Fruit fly (Drosophila melanogaster): Measurements from ENCODE around the gene Ir31a.

Ir31a gene

DNA sequence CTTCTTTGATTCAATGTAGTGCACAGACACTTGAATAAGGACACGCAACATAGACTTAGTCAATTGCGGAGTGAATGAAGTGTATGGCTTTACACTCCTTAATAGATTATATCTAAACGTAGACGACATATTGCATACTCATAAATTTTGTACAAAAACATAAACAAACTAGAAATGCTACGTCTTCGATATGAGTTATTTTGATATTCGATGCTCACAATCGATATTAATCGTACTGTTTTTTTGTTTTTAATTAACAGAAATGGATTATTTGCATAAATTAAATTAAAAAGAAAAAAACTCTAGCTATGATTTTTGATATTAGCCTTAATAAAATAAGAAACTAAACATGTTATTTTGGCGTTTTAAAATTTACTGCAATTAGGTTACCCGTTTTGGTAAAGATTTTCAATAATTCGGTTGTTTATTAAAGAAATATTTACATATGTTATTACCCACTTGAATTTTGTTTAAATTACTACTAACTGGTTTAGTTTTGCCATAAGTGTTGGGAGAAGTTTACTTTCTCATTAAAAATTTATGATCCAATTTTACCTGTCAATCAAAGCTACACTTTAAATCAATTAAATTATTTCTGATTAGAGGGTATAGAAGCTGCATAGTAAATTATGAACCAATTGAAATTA is at the start of gene Ir31a, which contains the start of the genes CG17768 and LSm-4:
Gene Ir31a (plus strand): TSS at position 558 of the 647 bp plus-strand sequence.
Gene CG17768 (minus strand): TSS at position 196 of the 647 bp plus-strand sequence.
Gene LSm-4 (minus strand): TSS at position 196 of the 647 bp plus-strand sequence.
- TF ChIP-seq usp (GFP tag; optimal IDR thresholded peaks at IDR 0.05) (no peak), Dll (optimal IDR thresholded peaks at IDR 0.05) (no peak), EcR (GFP tag; optimal IDR thresholded peaks at IDR 0.05) (no peak), pan (optimal IDR thresholded peaks at IDR 0.05) (no peak), psq (optimal IDR thresholded peaks at IDR 0.05) (no peak), CG8478 (optimal IDR thresholded peaks at IDR 0.05) (no peak)

dm6 chr2L:10356508-10356907 is 48.9 kb upstream of the Ir31a start, which contains the start of the genes CtsL4 and ClpP:
CtsL4 (minus strand) TSS chr2L:10356597.
ClpP (plus strand) TSS chr2L:10356795.
- TF ChIP-seq usp (GFP tag; optimal IDR thresholded peaks at IDR 0.05): no peak
- no peak for TF ChIP-seq CG8478 (optimal IDR thresholded peaks at IDR 0.05)
- no peak for TF ChIP-seq psq (optimal IDR thresholded peaks at IDR 0.05)
- TF ChIP-seq pan (optimal IDR thresholded peaks at IDR 0.05): no peak
- TF ChIP-seq EcR (GFP tag; optimal IDR thresholded peaks at IDR 0.05): no peak
- no peak for TF ChIP-seq Dll (optimal IDR thresholded peaks at IDR 0.05)

dm6 chr2L:10362408-10363067 is 42.8 kb upstream of the Ir31a start, which contains the start of the genes Cand1 and pim:
Cand1 (minus strand) TSS chr2L:10362707.
pim (plus strand) TSS chr2L:10362989.
- TF ChIP-seq CG8478 (optimal IDR thresholded peaks at IDR 0.05) (no peak), usp (GFP tag; optimal IDR thresholded peaks at IDR 0.05) (no peak), pan (optimal IDR thresholded peaks at IDR 0.05) (no peak), EcR (GFP tag; optimal IDR thresholded peaks at IDR 0.05) (no peak)

DNA sequence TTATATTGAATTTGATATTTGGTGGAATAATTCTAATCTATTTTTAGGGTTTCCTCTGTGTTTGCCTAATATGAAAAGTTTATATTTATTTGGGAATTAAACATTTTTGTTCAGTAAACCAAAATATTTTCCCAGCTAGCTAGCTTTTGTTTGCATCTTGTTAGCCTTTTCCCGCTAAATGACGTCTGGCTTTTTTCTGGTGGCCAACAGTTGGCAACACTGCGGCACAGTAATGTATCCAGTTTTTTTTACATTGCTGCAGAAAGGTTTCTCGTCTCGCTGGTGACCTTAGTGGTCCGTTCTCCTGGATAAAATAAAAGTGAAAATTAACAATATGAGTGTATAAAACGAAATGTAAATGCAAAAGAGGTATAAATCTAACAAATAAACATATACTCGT is 41.1 kb upstream of the Ir31a start, which contains the start of gene lft:
Gene lft (plus strand): TSS at position 243 of the 400 bp plus-strand sequence.
- TF ChIP-seq usp (GFP tag; optimal IDR thresholded peaks at IDR 0.05): no peak
- no peak for TF ChIP-seq CG8478 (optimal IDR thresholded peaks at IDR 0.05)
- TF ChIP-seq pan (optimal IDR thresholded peaks at IDR 0.05): no peak
- no peak for TF ChIP-seq psq (optimal IDR thresholded peaks at IDR 0.05)
- TF ChIP-seq EcR (GFP tag; optimal IDR thresholded peaks at IDR 0.05): no peak
- TF ChIP-seq Dll (optimal IDR thresholded peaks at IDR 0.05): no peak

dm6 chr2L:10366525-10366924 is 38.8 kb upstream of the Ir31a start, which contains the start of gene CG5056:
CG5056 (plus strand) TSS chr2L:10366692.
- TF ChIP-seq usp (GFP tag; optimal IDR thresholded peaks at IDR 0.05) (no peak), EcR (GFP tag; optimal IDR thresholded peaks at IDR 0.05) (no peak), CG8478 (optimal IDR thresholded peaks at IDR 0.05) (no peak), Dll (optimal IDR thresholded peaks at IDR 0.05) (no peak), pan (optimal IDR thresholded peaks at IDR 0.05) (no peak), psq (optimal IDR thresholded peaks at IDR 0.05) (no peak)

- TF ChIP-seq pan (optimal IDR thresholded peaks at IDR 0.05): no peak
- no peak for TF ChIP-seq usp (GFP tag; optimal IDR thresholded peaks at IDR 0.05)
- no peak for TF ChIP-seq CG8478 (optimal IDR thresholded peaks at IDR 0.05)
- no peak for TF ChIP-seq Dll (optimal IDR thresholded peaks at IDR 0.05)
- TF ChIP-seq psq (optimal IDR thresholded peaks at IDR 0.05): no peak
- no peak for TF ChIP-seq EcR (GFP tag; optimal IDR thresholded peaks at IDR 0.05)
Measured at dm6 chr2L:10372297-10372696, 33.1 kb upstream of the Ir31a start.

DNA sequence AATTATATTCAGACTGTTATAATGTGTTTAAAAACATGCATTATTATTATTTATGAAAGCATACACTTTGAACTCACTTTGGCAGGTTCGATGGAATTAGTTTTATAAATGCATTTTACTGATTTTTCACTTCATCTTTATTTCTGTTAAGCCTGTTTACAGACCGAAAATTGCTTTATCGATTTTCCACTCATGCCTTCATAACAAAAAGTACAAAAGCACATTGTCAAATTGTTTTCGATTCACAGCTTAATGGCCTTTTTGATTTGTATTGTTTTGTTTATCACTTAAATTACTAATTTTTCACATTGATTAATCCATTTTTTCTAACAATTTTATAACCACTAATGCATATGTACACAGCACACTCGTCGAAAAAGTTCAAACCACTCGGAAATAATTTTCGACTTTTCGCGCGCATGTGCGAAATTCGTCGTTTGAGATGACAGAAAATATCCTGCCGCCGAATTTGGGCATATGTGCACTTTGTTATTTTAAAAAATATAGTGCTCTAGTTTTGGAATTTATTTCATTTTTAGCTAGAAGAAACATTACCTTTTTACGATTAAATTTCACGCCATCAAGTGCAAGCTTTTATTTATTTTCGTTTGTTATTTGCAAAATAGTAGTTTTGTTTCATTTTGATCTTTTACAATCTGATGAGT is 31.6 kb upstream of the Ir31a start, which contains the start of gene rho-5:
Gene rho-5 (minus strand): TSS at position 296 of the 665 bp plus-strand sequence.
- no peak for TF ChIP-seq Dll (optimal IDR thresholded peaks at IDR 0.05)
- no peak for TF ChIP-seq usp (GFP tag; optimal IDR thresholded peaks at IDR 0.05)
- no peak for TF ChIP-seq EcR (GFP tag; optimal IDR thresholded peaks at IDR 0.05)
- no peak for TF ChIP-seq psq (optimal IDR thresholded peaks at IDR 0.05)
- TF ChIP-seq pan (optimal IDR thresholded peaks at IDR 0.05): no peak
- TF ChIP-seq CG8478 (optimal IDR thresholded peaks at IDR 0.05): no peak

DNA sequence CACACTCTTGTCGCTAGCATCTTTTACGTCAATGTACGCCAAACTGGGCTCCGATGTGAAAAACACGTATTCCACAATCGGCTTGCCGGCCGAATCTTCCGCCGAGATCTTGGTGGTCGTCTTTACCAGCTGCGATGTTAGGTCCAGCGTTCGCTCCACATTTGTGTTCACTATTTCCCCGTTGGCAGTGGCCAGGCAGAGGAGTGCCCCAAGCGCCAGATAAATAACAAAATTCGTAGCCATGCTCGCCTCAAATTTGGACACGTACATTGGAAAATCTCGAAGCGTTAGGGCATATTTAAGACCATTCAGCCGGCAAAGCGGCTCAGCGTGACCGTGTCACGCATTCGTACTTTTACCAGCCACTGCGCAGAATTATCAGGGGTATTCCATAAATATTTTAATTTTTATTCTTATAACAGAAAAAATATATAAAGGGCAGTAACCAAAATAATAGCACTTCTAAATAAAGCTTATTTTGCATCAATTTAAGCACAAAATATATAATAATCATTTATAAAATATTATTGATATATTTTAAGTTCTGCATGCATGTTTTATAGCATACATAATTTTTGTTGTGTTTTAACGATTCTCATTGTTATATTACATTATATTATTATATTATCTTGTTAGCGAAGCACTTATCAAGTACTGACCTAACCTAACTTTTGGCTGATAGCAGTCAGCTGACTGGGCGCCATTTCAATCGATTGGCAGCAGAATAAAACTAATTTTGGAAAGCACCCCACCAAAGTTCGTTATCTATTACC is 29.7 kb upstream of the Ir31a start, which contains the start of the genes CG33303 and dpr19:
Gene CG33303 (minus strand): TSS at position 294 of the 773 bp plus-strand sequence.
Gene dpr19 (plus strand): TSS at position 705 of the 773 bp plus-strand sequence.
- no peak for TF ChIP-seq EcR (GFP tag; optimal IDR thresholded peaks at IDR 0.05)
- peak; percentile 21 for TF ChIP-seq pan (optimal IDR thresholded peaks at IDR 0.05)

DNA sequence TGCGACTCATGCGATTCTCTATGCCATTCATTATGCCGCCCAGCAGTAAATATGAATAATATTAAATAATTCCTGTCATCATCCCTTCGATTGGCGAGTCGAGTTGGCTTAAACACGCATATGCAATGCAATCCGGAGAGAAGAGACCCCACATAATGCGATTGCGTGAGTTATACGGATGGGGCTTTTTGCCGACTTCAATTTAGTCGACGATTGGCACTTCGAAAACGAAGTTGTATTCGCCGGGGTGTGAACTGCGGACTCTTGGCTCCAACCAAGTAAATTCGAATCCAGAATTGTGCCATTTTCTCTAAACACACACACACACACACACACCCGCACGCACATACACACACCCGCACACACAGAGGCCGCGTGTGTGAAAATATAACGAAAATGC is 29.1 kb upstream of the Ir31a start:
- TF ChIP-seq pan (optimal IDR thresholded peaks at IDR 0.05) (peak; percentile 2), psq (optimal IDR thresholded peaks at IDR 0.05) (no peak)

DNA sequence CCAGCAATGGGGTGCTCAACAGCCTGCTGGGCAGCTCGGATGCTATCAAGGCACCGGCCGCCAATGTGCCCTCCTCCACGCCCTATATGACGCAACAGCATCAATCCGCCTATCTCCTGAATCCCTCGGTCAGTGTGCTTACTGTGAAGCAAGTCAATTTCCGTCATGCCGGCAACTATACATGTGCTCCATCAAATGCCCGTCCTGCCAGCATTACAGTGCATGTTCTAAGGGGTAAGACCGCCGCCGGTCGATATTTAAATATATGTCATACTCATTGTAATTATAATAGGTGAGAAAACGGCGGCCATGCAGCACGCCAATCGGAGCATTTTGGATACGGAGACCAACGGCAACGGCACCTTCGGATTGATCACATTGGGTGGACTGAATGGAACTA is 26.7 kb upstream of the Ir31a start:
- no peak for TF ChIP-seq CG8478 (optimal IDR thresholded peaks at IDR 0.05)
- no peak for TF ChIP-seq pan (optimal IDR thresholded peaks at IDR 0.05)
- no peak for TF ChIP-seq psq (optimal IDR thresholded peaks at IDR 0.05)
- TF ChIP-seq usp (GFP tag; optimal IDR thresholded peaks at IDR 0.05): no peak
- no peak for TF ChIP-seq EcR (GFP tag; optimal IDR thresholded peaks at IDR 0.05)
- no peak for TF ChIP-seq Dll (optimal IDR thresholded peaks at IDR 0.05)

DNA sequence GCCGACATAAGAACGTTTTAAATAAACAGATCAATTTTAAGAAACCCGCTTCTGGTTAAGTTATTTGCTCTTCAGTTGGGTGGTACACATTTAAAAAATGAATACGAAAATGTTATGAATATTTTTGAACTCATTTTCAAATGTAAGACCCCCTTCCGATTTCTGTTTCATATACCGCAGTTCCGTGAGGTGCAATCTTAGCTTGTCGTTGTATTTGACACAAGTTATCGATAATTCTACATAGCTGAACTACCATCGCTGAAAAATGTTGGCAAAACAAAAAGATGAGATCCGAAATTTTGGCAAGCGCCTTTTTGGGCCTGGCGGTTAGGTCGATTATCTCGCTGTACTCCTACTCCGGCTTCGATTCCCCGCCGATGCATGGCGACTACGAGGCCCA is 25.5 kb upstream of the Ir31a start, which contains the start of gene gny:
Gene gny (plus strand): TSS at position 239 of the 400 bp plus-strand sequence.
- no peak for TF ChIP-seq pan (optimal IDR thresholded peaks at IDR 0.05)
- TF ChIP-seq CG8478 (optimal IDR thresholded peaks at IDR 0.05): no peak
- no peak for TF ChIP-seq psq (optimal IDR thresholded peaks at IDR 0.05)
- TF ChIP-seq Dll (optimal IDR thresholded peaks at IDR 0.05): no peak
- no peak for TF ChIP-seq EcR (GFP tag; optimal IDR thresholded peaks at IDR 0.05)
- TF ChIP-seq usp (GFP tag; optimal IDR thresholded peaks at IDR 0.05): no peak
